Fruit fly (Drosophila melanogaster): ENCODE data around the gene Rpt4.

The Rpt4 gene

dm6 chrX:6339970-6340548, 49.0 kb upstream of the Rpt4 start (continued):
- TF ChIP-seq cyc (GFP tag; optimal IDR thresholded peaks at IDR 0.05) (no peak), Sox102F (GFP tag; optimal IDR thresholded peaks at IDR 0.05) (no peak), CG15336 (GFP tag; IDR thresholded peaks at IDR 0.05) (peak; percentile 80), lz (GFP tag; optimal IDR thresholded peaks at IDR 0.05) (no peak), Smox (GFP tag; optimal IDR thresholded peaks at IDR 0.05) (no peak), vri (GFP tag; optimal IDR thresholded peaks at IDR 0.05) (no peak), CG3919 (GFP tag; optimal IDR thresholded peaks at IDR 0.05) (peak; percentile 45), OdsH (GFP tag; optimal IDR thresholded peaks at IDR 0.05) (peak; percentile 45), Met (GFP tag; optimal IDR thresholded peaks at IDR 0.05) (no peak), dsx (GFP tag; optimal IDR thresholded peaks at IDR 0.05; ENCODE audit: poor library complexity, severe bottlenecking) (peak; percentile 81), Eip93F (GFP tag; optimal IDR thresholded peaks at IDR 0.05) (no peak), acj6 (GFP tag; optimal IDR thresholded peaks at IDR 0.05) (peak; percentile 48), Sox15 (GFP tag; optimal IDR thresholded peaks at IDR 0.05) (no peak), CG34406 (GFP tag; optimal IDR thresholded peaks at IDR 0.05) (peak; percentile 8), Lpt (GFP tag; optimal IDR thresholded peaks at IDR 0.05) (peak; percentile 63), CG11762 (GFP tag; optimal IDR thresholded peaks at IDR 0.05; ENCODE audit: insufficient read depth) (peak; percentile 12), CG6854 (GFP tag; optimal IDR thresholded peaks at IDR 0.05) (no peak), CG10669 (GFP tag; optimal IDR thresholded peaks at IDR 0.05) (peak; percentile 82), CG7368 (GFP tag; optimal IDR thresholded peaks at IDR 0.05) (peak; percentile 49)

dm6 chrX:6338738-6339614, 47.9 kb upstream of the Rpt4 start:
- TF ChIP-seq CG6276 (GFP tag; optimal IDR thresholded peaks at IDR 0.05) (peak; percentile 26), lz (GFP tag; optimal IDR thresholded peaks at IDR 0.05) (peak; percentile 60), fkh (GFP tag; optimal IDR thresholded peaks at IDR 0.05) (no peak), CG3919 (GFP tag; optimal IDR thresholded peaks at IDR 0.05) (peak; percentile 47), CG11762 (GFP tag; optimal IDR thresholded peaks at IDR 0.05; ENCODE audit: insufficient read depth) (no peak), Eip75B (GFP tag; optimal IDR thresholded peaks at IDR 0.05) (peak; percentile 60), eg (GFP tag; IDR thresholded peaks at IDR 0.05) (peak; percentile 38; the same call in 1 of the 3 replicates), dsx (GFP tag; optimal IDR thresholded peaks at IDR 0.05; ENCODE audit: poor library complexity, severe bottlenecking) (peak; percentile 27), Smox (GFP tag; optimal IDR thresholded peaks at IDR 0.05) (peak; percentile 57), svp (GFP tag) (peak; percentile 96), achi (GFP tag; optimal IDR thresholded peaks at IDR 0.05) (peak; percentile 48), fd85E (GFP tag; optimal IDR thresholded peaks at IDR 0.05) (no peak), CG4318 (GFP tag; optimal IDR thresholded peaks at IDR 0.05) (peak; percentile 36), vri (GFP tag; optimal IDR thresholded peaks at IDR 0.05) (peak; percentile 9), topi (GFP tag; optimal IDR thresholded peaks at IDR 0.05) (peak; percentile 61), pdm3 (GFP tag; optimal IDR thresholded peaks at IDR 0.05) (peak; percentile 64), fd59A (GFP tag; optimal IDR thresholded peaks at IDR 0.05) (peak; percentile 59), CG10631 (GFP tag; optimal IDR thresholded peaks at IDR 0.05) (peak; percentile 66), Gug (GFP tag; IDR thresholded peaks at IDR 0.05) (peak; percentile 33; the same call in 1 of the 2 replicates), Lpt (GFP tag; optimal IDR thresholded peaks at IDR 0.05) (peak; percentile 13), Eip78C (GFP tag) (peak; percentile 82), Ets96B (tag; optimal IDR thresholded peaks at IDR 0.05) (peak; percentile 50), Met (GFP tag; optimal IDR thresholded peaks at IDR 0.05) (peak; percentile 70), Sox14 (GFP tag; optimal IDR thresholded peaks at IDR 0.05) (peak; percentile 79), CG7368 (GFP tag; optimal IDR thresholded peaks at IDR 0.05) (peak; percentile 32), CG1621 (tag; optimal IDR thresholded peaks at IDR 0.05) (peak; percentile 37), CG16779 (tag; optimal IDR thresholded peaks at IDR 0.05) (peak; percentile 34), Sox102F (GFP tag; optimal IDR thresholded peaks at IDR 0.05) (peak; percentile 47), Hr4 (GFP tag; optimal IDR thresholded peaks at IDR 0.05) (peak; percentile 63), CG10669 (GFP tag; optimal IDR thresholded peaks at IDR 0.05) (peak; percentile 63), net (GFP tag; optimal IDR thresholded peaks at IDR 0.05) (peak; percentile 58), Ets21C (GFP tag; optimal IDR thresholded peaks at IDR 0.05) (peak; percentile 51), CG31627 (GFP tag; optimal IDR thresholded peaks at IDR 0.05) (peak; percentile 64), CG11902 (GFP tag; optimal IDR thresholded peaks at IDR 0.05) (no peak), spab (GFP tag; optimal IDR thresholded peaks at IDR 0.05) (peak; percentile 35), CG15336 (GFP tag; IDR thresholded peaks at IDR 0.05) (peak; percentile 32; the same call in 1 of the 2 replicates), CG8632 (GFP tag; optimal IDR thresholded peaks at IDR 0.05) (peak; percentile 55), Hr38 (GFP tag; optimal IDR thresholded peaks at IDR 0.05) (no peak)

Data from whole organism, prepupa.